Worm (Caenorhabditis elegans) whole organism, early embryonic: ENCODE measurements around the gene C31C9.6.
"Not testable (repeated sequence)": the region's sequence is repeated elsewhere in the genome, so short reads cannot be mapped to it uniquely, and the experiment has no call there.

Source experiments
- B0310.2 ChIP-seq: sonication (generic microtip); optimal IDR thresholded peaks from 2 replicates; lab custom pipeline; 2016; ENCODE audit warnings: mild to moderate bottlenecking, missing genetic modification characterization, missing compliant biosample characterization
- F13C5.2 ChIP-seq: sonication (generic microtip); optimal IDR thresholded peaks from 2 replicates; lab custom pipeline; 2017; ENCODE audit warnings: mild to moderate bottlenecking, missing genetic modification characterization, inconsistent platforms, missing compliant biosample characterization
- aly-1 ChIP-seq: sonication (generic microtip); optimal IDR thresholded peaks from 2 replicates; lab custom pipeline; 2016; ENCODE audit warnings: missing genetic modification characterization, missing compliant biosample characterization
- ama-1 ChIP-seq: fragments of 150-350 bp; optimal IDR thresholded peaks from 2 replicates; lab custom pipeline; 2014
- ceh-13 ChIP-seq: fragments of 200-800 bp; sonication (Bioruptor generic); optimal IDR thresholded peaks from 2 replicates; lab custom pipeline; 2018; ENCODE audit warnings: mild to moderate bottlenecking, missing genetic modification characterization, missing compliant biosample characterization
- ceh-36 ChIP-seq: sonication (generic microtip); optimal IDR thresholded peaks from 2 replicates; lab custom pipeline; 2016; ENCODE audit warnings: missing genetic modification characterization, inconsistent platforms, missing compliant biosample characterization
- ets-7 ChIP-seq: sonication (generic microtip); optimal IDR thresholded peaks from 2 replicates; lab custom pipeline; 2016; ENCODE audit warnings: missing genotype, missing genetic modification characterization, missing compliant biosample characterization
- flt-1 ChIP-seq: fragments of 200-800 bp; sonication (Bioruptor generic); IDR thresholded peaks from 2 replicates; pipeline ENCODE4 v1.3.6; 2022; ENCODE audit warnings: missing genetic modification characterization, missing compliant biosample characterization
- hmbx-1 ChIP-seq: sonication (generic microtip); optimal IDR thresholded peaks from 2 replicates; lab custom pipeline; 2016; ENCODE audit warnings: mild to moderate bottlenecking, missing genetic modification characterization, missing compliant biosample characterization
- hmg-4 ChIP-seq: fragments of 200-800 bp; sonication (Bioruptor generic); optimal IDR thresholded peaks from 2 replicates; lab custom pipeline; 2018; ENCODE audit warnings: mild to moderate bottlenecking, missing genetic modification characterization, missing compliant biosample characterization
- hnd-1 ChIP-seq: sonication (generic microtip); optimal IDR thresholded peaks from 2 replicates; lab custom pipeline; 2016; ENCODE audit warnings: missing genetic modification characterization, missing compliant biosample characterization
- pes-1 ChIP-seq: fragments of 200-800 bp; sonication (Bioruptor generic); IDR thresholded peaks from 2 replicates; pipeline ENCODE4 v1.3.6; 2022; ENCODE audit warnings: missing genetic modification reagents, missing genetic modification characterization, missing compliant biosample characterization
- scrt-1 ChIP-seq: fragments of 200-800 bp; sonication (Bioruptor generic); IDR thresholded peaks from 2 replicates; pipeline ENCODE4 v1.3.6; 2022; ENCODE audit warnings: missing genetic modification characterization, missing compliant biosample characterization
- sea-1 ChIP-seq: fragments of 200-800 bp; sonication (Bioruptor generic); conservative IDR thresholded peaks from 2 replicates; pipeline ENCODE4 v1.3.6; 2022; ENCODE audit warnings: missing genetic modification characterization, missing compliant biosample characterization
- tbx-11 ChIP-seq: fragments of 200-800 bp; sonication (Bioruptor generic); IDR thresholded peaks from 2 replicates; pipeline ENCODE4 v1.3.6; 2022; ENCODE audit warnings: missing genetic modification characterization, missing compliant biosample characterization
- tbx-37 ChIP-seq: fragments of 200-800 bp; sonication (Bioruptor generic); conservative IDR thresholded peaks from 2 replicates; pipeline ENCODE4 v1.3.6; 2022; ENCODE audit warnings: missing genetic modification reagents, missing genetic modification characterization, missing compliant biosample characterization
- tra-4 ChIP-seq: sonication (generic microtip); optimal IDR thresholded peaks from 2 replicates; lab custom pipeline; 2017; ENCODE audit warnings: missing genetic modification characterization, missing compliant biosample characterization

The C31C9.6 gene

DNA sequence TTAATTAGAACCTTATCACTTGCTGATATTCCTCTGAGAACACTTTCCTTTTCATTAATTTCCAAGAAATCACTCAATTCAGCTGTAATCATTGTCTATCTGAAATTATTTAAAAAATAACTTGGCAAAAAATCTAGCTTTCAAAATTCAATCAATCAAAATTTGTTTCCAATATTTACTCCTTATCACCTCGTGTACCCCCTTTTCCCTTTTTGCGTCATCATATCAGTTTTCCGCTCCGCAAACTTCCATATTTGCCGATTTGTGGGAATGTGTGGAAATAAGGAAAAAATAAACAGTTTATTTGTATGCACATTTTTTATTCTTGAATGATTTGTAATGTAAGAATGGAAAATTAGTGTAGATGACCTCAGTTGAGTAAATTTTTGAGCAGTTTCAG lies at the start of gene C31C9.6:
Gene C31C9.6 (minus strand): TSS at position 101 of the 400 bp plus-strand sequence.
- not testable (repeated sequence) for TF ChIP-seq tbx-11 (GFP tag; lab: Robert Waterston, UW); hmg-4 (GFP tag; lab: Kevin White, UChicago); ceh-13

DNA sequence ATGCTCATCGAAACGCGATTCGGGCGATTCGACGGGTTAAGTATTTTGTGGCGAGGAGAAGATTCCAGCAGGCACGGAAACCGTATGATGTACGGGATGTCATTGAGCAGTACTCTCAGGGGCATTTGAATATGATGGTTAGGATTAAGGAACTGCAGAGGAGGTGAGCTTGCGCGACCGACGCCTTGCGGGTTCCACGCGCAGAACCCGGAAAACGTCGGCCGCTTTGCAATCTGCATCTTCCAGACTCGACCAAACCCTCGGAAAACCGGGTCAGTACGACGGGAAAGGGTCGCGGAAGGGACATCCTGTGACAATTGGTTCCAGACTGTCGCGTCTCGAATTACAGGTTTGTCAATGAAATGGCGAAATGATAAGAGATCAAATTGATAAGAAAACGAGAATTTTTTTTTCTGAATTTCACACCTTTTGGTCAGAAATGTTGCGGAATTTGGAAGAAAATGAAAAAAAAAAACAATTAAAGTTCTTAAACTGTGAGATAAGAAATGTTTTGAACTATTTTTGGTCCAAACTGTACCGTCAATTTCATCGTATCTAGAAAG lies 49.7 kb upstream of the C31C9.6 start:
- TF ChIP-seq ama-1 (no peak), hnd-1 (tag; lab: Kevin White, UChicago) (no peak), tbx-11 (GFP tag; lab: Robert Waterston, UW) (no peak)

DNA sequence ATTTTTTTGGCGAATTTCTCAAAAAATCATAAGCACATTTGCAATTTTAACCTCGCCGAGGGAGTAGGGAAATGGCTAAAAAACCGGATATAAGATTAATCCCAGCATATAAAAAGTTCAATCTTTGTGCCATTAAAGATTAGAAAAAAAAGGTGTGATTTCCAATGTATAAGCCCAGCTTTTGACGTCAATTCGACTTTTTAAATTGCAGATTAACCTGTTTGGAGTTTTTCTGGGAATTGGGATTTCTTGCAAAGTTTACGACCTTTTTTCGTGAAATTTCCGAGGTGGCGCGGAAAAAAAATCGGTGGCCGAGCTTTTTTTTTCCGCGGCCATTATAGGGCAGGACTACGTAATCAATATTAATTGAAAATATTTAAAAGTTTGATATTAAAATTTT lies 35.8 kb upstream of the C31C9.6 start:
- TF ChIP-seq scrt-1 (GFP tag; lab: Robert Waterston, UW) = no peak
- TF ChIP-seq hmg-4 (GFP tag; lab: Kevin White, UChicago) = no peak
- no peak for TF ChIP-seq flt-1
- no peak for TF ChIP-seq ama-1
- TF ChIP-seq aly-1 = no peak
- TF ChIP-seq ceh-13 = no peak
- TF ChIP-seq sea-1 (GFP tag; lab: Robert Waterston, UW) = no peak
- TF ChIP-seq ceh-36 = no peak

ce11 chrII:13695343-13696332 lies 33.7 kb upstream of the C31C9.6 start, which contains the start of gene kqt-3:
Gene kqt-3, plus strand, starts transcription at chrII:13696282.
- TF ChIP-seq ama-1 = no peak
- no peak for TF ChIP-seq tra-4 (tag; lab: Kevin White, UChicago)
- TF ChIP-seq tbx-37 (GFP tag; lab: Robert Waterston, UW) = no peak
- TF ChIP-seq aly-1 = no peak
- no peak for TF ChIP-seq scrt-1 (GFP tag; lab: Robert Waterston, UW)
- TF ChIP-seq ets-7 (tag; lab: Kevin White, UChicago) = no peak
- no peak for TF ChIP-seq tbx-11 (GFP tag; lab: Robert Waterston, UW)
- no peak for TF ChIP-seq ceh-13
- TF ChIP-seq hnd-1 (tag; lab: Kevin White, UChicago) = no peak
- TF ChIP-seq ceh-36 = no peak
- no peak for TF ChIP-seq F13C5.2
- no peak for TF ChIP-seq pes-1 (GFP tag; lab: Robert Waterston, UW)
- TF ChIP-seq hmbx-1 (tag; lab: Kevin White, UChicago) = no peak
- no peak for TF ChIP-seq B0310.2 (tag; lab: Kevin White, UChicago)
- TF ChIP-seq sea-1 (GFP tag; lab: Robert Waterston, UW) = no peak
- TF ChIP-seq hmg-4 (GFP tag; lab: Kevin White, UChicago) = no peak
- TF ChIP-seq flt-1 = no peak

DNA sequence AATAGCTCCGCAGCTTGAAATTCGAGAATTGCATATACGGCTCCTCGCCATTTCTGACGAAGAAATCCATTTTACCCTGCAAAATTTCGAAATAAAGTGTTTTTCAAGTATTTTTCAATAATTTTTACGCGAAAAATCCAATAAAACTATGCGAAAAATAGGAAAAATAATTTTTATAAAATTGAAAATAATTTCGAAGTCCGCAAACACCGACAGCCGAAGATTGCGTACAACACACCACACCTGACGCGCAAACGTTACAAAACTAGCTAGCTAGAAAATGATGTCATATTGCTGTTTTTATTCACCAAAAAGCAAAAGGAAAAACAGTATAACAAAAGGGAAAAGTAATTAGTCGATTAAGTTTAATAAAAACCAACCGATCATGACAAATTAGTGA lies 32.8 kb upstream of the C31C9.6 start, which contains the start of gene rpoa-1:
Gene rpoa-1 (minus strand): TSS at position 84 of the 400 bp plus-strand sequence.
- TF ChIP-seq tbx-37 (GFP tag; lab: Robert Waterston, UW) = no peak
- peak; percentile 44 for TF ChIP-seq F13C5.2
- TF ChIP-seq B0310.2 (tag; lab: Kevin White, UChicago) = no peak

DNA sequence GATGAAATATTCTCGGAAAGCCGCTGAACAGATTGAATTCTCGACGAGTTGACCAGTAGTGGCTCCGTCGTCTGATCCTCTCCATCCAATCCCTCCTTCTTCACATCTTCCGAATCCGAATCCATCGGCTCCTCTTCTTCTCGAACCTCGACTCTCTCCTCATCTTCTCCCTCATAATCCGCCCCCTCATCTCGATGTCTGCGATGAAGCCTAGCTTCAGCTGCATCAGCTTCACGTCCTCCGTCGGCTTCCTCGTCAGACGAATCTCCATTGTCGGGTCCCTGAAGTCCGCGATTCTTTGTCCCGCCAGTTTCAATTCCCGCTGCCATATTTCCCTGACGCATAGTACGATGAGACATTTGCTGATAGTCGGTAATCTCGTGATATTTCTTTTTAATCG lies 23.7 kb upstream of the C31C9.6 start:
- TF ChIP-seq ama-1 = no peak
- TF ChIP-seq hmbx-1 (tag; lab: Kevin White, UChicago) = no peak
- no peak for TF ChIP-seq tbx-11 (GFP tag; lab: Robert Waterston, UW)
- TF ChIP-seq pes-1 (GFP tag; lab: Robert Waterston, UW) = no peak
- no peak for TF ChIP-seq scrt-1 (GFP tag; lab: Robert Waterston, UW)
- TF ChIP-seq ets-7 (tag; lab: Kevin White, UChicago) = no peak
- no peak for TF ChIP-seq tra-4 (tag; lab: Kevin White, UChicago)
- no peak for TF ChIP-seq sea-1 (GFP tag; lab: Robert Waterston, UW)

- TF ChIP-seq aly-1 (no peak), sea-1 (GFP tag; lab: Robert Waterston, UW) (no peak), ceh-36 (no peak), pes-1 (GFP tag; lab: Robert Waterston, UW) (no peak)
Measured at ce11 chrII:13681063-13681462, 19.2 kb upstream of the C31C9.6 start.

- no peak for TF ChIP-seq B0310.2 (tag; lab: Kevin White, UChicago)
- TF ChIP-seq pes-1 (GFP tag; lab: Robert Waterston, UW) = no peak
- TF ChIP-seq tra-4 (tag; lab: Kevin White, UChicago) = no peak
- TF ChIP-seq aly-1 = no peak
- TF ChIP-seq hmbx-1 (tag; lab: Kevin White, UChicago) = no peak
- no peak for TF ChIP-seq ama-1
- TF ChIP-seq ceh-36 = no peak
- TF ChIP-seq scrt-1 (GFP tag; lab: Robert Waterston, UW) = no peak
- no peak for TF ChIP-seq ceh-13
- no peak for TF ChIP-seq hmg-4 (GFP tag; lab: Kevin White, UChicago)
- TF ChIP-seq F13C5.2 = no peak
- TF ChIP-seq tbx-37 (GFP tag; lab: Robert Waterston, UW) = no peak
- TF ChIP-seq ets-7 (tag; lab: Kevin White, UChicago) = no peak
- no peak for TF ChIP-seq flt-1
- TF ChIP-seq tbx-11 (GFP tag; lab: Robert Waterston, UW) = no peak
- TF ChIP-seq sea-1 (GFP tag; lab: Robert Waterston, UW) = no peak
- no peak for TF ChIP-seq hnd-1 (tag; lab: Kevin White, UChicago)
Measured at ce11 chrII:13679775-13680320, 18.0 kb upstream of the C31C9.6 start.
